Worm (Caenorhabditis elegans) whole organism, L3 larva: ENCODE data around the gene bmy-1.

Source experiments
- R02D3.7 ChIP-seq: fragments of 150-350 bp; optimal IDR thresholded peaks from 2 replicates; lab custom pipeline; 2014; ENCODE audit warnings: missing biosample characterization, missing genetic modification characterization
- ZK546.5 ChIP-seq: sonication (generic microtip); optimal IDR thresholded peaks from 2 replicates; lab custom pipeline; 2017; ENCODE audit warnings: missing biosample characterization, missing genetic modification characterization
- aly-2 ChIP-seq: fragments of 150-350 bp; optimal IDR thresholded peaks from 2 replicates; lab custom pipeline; 2014; ENCODE audit warnings: missing biosample characterization, missing genetic modification characterization
- ama-1 ChIP-seq: fragments of 150-350 bp; optimal IDR thresholded peaks from 2 replicates; lab custom pipeline; 2018
- ceh-28 ChIP-seq: fragments of 150-350 bp; optimal IDR thresholded peaks from 2 replicates; lab custom pipeline; 2014; ENCODE audit warnings: missing biosample characterization, missing genetic modification reagents, missing genetic modification characterization
- ceh-82 ChIP-seq: fragments of 150-350 bp; optimal IDR thresholded peaks from 2 replicates; lab custom pipeline; 2014; ENCODE audit warnings: missing biosample characterization, missing genetic modification characterization
- ceh-9 ChIP-seq: sonication (generic microtip); optimal IDR thresholded peaks from 2 replicates; lab custom pipeline; 2018; ENCODE audit warnings: missing biosample characterization, missing genetic modification characterization
- daf-12 ChIP-seq: fragments of 150-350 bp; optimal IDR thresholded peaks from 2 replicates; lab custom pipeline; 2014; ENCODE audit warnings: missing biosample characterization, missing genetic modification reagents, missing genetic modification characterization
- egl-27 ChIP-seq: sonication (generic microtip); optimal IDR thresholded peaks from 4 replicates; lab custom pipeline; 2017; ENCODE audit warnings: missing biosample characterization, missing genetic modification reagents, missing genetic modification characterization
- egl-5 ChIP-seq: fragments of 150-350 bp; optimal IDR thresholded peaks from 2 replicates; lab custom pipeline; 2017; ENCODE audit warnings: missing biosample characterization, missing genetic modification reagents, missing genetic modification characterization, inconsistent platforms
- elt-1 ChIP-seq: fragments of 150-350 bp; optimal IDR thresholded peaks from 2 replicates; lab custom pipeline; 2014; ENCODE audit warnings: missing biosample characterization, missing genetic modification characterization
- elt-2 ChIP-seq: sonication (generic microtip); optimal IDR thresholded peaks from 2 replicates; lab custom pipeline; 2016; ENCODE audit warnings: missing genetic modification reagents, mild to moderate bottlenecking, missing genetic modification characterization, missing compliant biosample characterization
- elt-3 ChIP-seq, 3 experiments: fragments of 150-350 bp in 1 of 3; sonication (generic microtip) in 2 of 3; optimal IDR thresholded peaks; 2 replicates in 2 of 3; 4 replicates in 1 of 3; lab custom pipeline; 2014 to 2017; ENCODE audit warnings: missing biosample characterization in 3 of 3, missing genetic modification characterization in 3 of 3
- eor-1 ChIP-seq, 2 experiments: fragments of 150-350 bp; optimal IDR thresholded peaks; 2 replicates each; lab custom pipeline; 2014 to 2018; ENCODE audit warnings: missing biosample characterization in 2 of 2, missing genetic modification characterization in 2 of 2
- fkh-10 ChIP-seq: sonication (generic microtip); optimal IDR thresholded peaks from 2 replicates; lab custom pipeline; 2017; ENCODE audit warnings: missing biosample characterization, missing genetic modification reagents, missing genetic modification characterization
- fkh-2 ChIP-seq: fragments of 150-350 bp; optimal IDR thresholded peaks from 2 replicates; lab custom pipeline; 2014; ENCODE audit warnings: missing biosample characterization, missing genetic modification reagents, missing genetic modification characterization
- fos-1 ChIP-seq: fragments of 150-350 bp; optimal IDR thresholded peaks from 2 replicates; lab custom pipeline; 2014; ENCODE audit warnings: missing biosample characterization, missing genetic modification characterization
- hmg-11 ChIP-seq: sonication (generic microtip); optimal IDR thresholded peaks from 2 replicates; lab custom pipeline; 2016; ENCODE audit warnings: missing genetic modification characterization, missing compliant biosample characterization
- jun-1 ChIP-seq: fragments of 150-350 bp; optimal IDR thresholded peaks from 2 replicates; lab custom pipeline; 2014; ENCODE audit warnings: missing biosample characterization, missing genetic modification reagents, missing genetic modification characterization
- lin-15B ChIP-seq: fragments of 150-350 bp; optimal IDR thresholded peaks from 2 replicates; lab custom pipeline; 2014; ENCODE audit warnings: missing biosample characterization, missing genetic modification characterization
- lin-39 ChIP-seq: fragments of 150-350 bp; optimal IDR thresholded peaks from 2 replicates; lab custom pipeline; 2018; ENCODE audit warnings: missing biosample characterization, missing genetic modification reagents, missing genetic modification characterization
- lsy-12 ChIP-seq: sonication (generic microtip); optimal IDR thresholded peaks from 2 replicates; lab custom pipeline; 2016; ENCODE audit warnings: mild to moderate bottlenecking, missing genetic modification characterization, missing compliant biosample characterization
- mdl-1 ChIP-seq: fragments of 150-350 bp; optimal IDR thresholded peaks from 2 replicates; lab custom pipeline; 2014; ENCODE audit warnings: missing biosample characterization, missing genetic modification characterization
- nfya-1 ChIP-seq: sonication (generic microtip); optimal IDR thresholded peaks from 2 replicates; lab custom pipeline; 2017; ENCODE audit warnings: missing genetic modification characterization, mild to moderate bottlenecking, missing compliant biosample characterization, antibody characterized with exemption, moderate library complexity; ENCODE audit not compliant: insufficient read depth
- nhr-11 ChIP-seq: fragments of 150-350 bp; optimal IDR thresholded peaks from 2 replicates; lab custom pipeline; 2014; ENCODE audit warnings: missing biosample characterization, missing genetic modification characterization
- nhr-12 ChIP-seq: fragments of 150-350 bp; optimal IDR thresholded peaks from 2 replicates; lab custom pipeline; 2014; ENCODE audit warnings: missing biosample characterization, missing genetic modification characterization
- nhr-23 ChIP-seq: fragments of 150-350 bp; optimal IDR thresholded peaks from 2 replicates; lab custom pipeline; 2014; ENCODE audit warnings: missing biosample characterization, missing genetic modification reagents, missing genetic modification characterization
- nhr-237 ChIP-seq: fragments of 150-350 bp; optimal IDR thresholded peaks from 2 replicates; lab custom pipeline; 2014; ENCODE audit warnings: missing biosample characterization, missing genetic modification characterization
- nhr-25 ChIP-seq: sonication (generic microtip); optimal IDR thresholded peaks from 2 replicates; lab custom pipeline; 2017; ENCODE audit warnings: missing biosample characterization, missing genetic modification characterization
- nhr-43 ChIP-seq: sonication (generic microtip); optimal IDR thresholded peaks from 2 replicates; lab custom pipeline; 2016; ENCODE audit warnings: mild to moderate bottlenecking, missing genetic modification characterization, missing compliant biosample characterization; ENCODE audit not compliant: poor library complexity, severe bottlenecking
- nhr-67 ChIP-seq: fragments of 150-350 bp; optimal IDR thresholded peaks from 2 replicates; lab custom pipeline; 2014; ENCODE audit warnings: missing biosample characterization, missing genetic modification characterization
- nhr-76 ChIP-seq: fragments of 150-350 bp; sonication (generic microtip); optimal IDR thresholded peaks from 5 replicates; lab custom pipeline; 2014; ENCODE audit warnings: missing biosample characterization, missing genetic modification characterization
- nhr-77 ChIP-seq: fragments of 150-350 bp; optimal IDR thresholded peaks from 2 replicates; lab custom pipeline; 2014; ENCODE audit warnings: missing biosample characterization, missing genetic modification characterization
- pha-4 ChIP-seq: fragments of 150-350 bp; optimal IDR thresholded peaks from 2 replicates; lab custom pipeline; 2014; ENCODE audit warnings: missing biosample characterization, missing genetic modification reagents, missing genetic modification characterization
- pqm-1 ChIP-seq: fragments of 150-350 bp; optimal IDR thresholded peaks from 2 replicates; lab custom pipeline; 2017; ENCODE audit warnings: missing biosample characterization, missing genetic modification characterization, inconsistent platforms
- sea-2 ChIP-seq: fragments of 150-350 bp; sonication (generic microtip); optimal IDR thresholded peaks from 4 replicates; lab custom pipeline; 2014; ENCODE audit warnings: missing biosample characterization, missing genetic modification reagents, missing genetic modification characterization
- skn-1 ChIP-seq: fragments of 150-350 bp; optimal IDR thresholded peaks from 2 replicates; lab custom pipeline; 2014; ENCODE audit warnings: missing biosample characterization, missing genetic modification characterization
- snpc-4 ChIP-seq: fragments of 150-350 bp; optimal IDR thresholded peaks from 2 replicates; lab custom pipeline; 2014; ENCODE audit warnings: missing biosample characterization, missing genetic modification characterization
- tbx-2 ChIP-seq: sonication (generic microtip); optimal IDR thresholded peaks from 2 replicates; lab custom pipeline; 2016; ENCODE audit warnings: mild to moderate bottlenecking, missing genetic modification characterization, missing compliant biosample characterization
- unc-39 ChIP-seq: sonication (generic microtip); optimal IDR thresholded peaks from 4 replicates; lab custom pipeline; 2017; ENCODE audit warnings: missing biosample characterization, missing genetic modification characterization
- unc-62 ChIP-seq: fragments of 150-350 bp; sonication (generic microtip); optimal IDR thresholded peaks from 4 replicates; lab custom pipeline; 2014; ENCODE audit warnings: missing biosample characterization, missing genetic modification reagents, missing genetic modification characterization
- zag-1 ChIP-seq: fragments of 150-350 bp; optimal IDR thresholded peaks from 2 replicates; lab custom pipeline; 2014; ENCODE audit warnings: missing biosample characterization, missing genetic modification characterization
- ztf-11 ChIP-seq: fragments of 150-350 bp; optimal IDR thresholded peaks from 2 replicates; lab custom pipeline; 2014; ENCODE audit warnings: missing biosample characterization, missing genetic modification characterization
- ztf-4 ChIP-seq: fragments of 150-350 bp; optimal IDR thresholded peaks from 2 replicates; lab custom pipeline; 2014; ENCODE audit warnings: missing biosample characterization, missing genetic modification characterization

Gene bmy-1

DNA sequence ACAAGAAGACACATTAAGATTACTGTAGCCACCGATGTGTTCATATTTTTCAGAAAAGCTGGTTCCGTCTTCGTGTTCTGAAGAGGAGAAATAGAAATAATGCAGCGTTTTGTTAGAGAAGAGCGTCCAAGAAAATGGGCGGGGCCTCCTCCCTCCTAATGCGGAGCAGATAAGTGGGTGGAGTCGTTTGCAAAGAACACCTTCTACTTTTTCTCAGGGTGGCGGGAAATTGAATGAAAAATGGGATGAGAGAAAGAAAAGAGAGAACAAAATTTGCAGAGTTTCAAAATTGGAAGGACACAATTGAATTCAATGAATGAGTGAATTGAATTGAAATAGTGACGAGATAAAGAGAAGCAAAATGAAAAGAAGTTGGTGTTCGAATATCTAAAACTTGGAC is 7.2 kb downstream of the bmy-1 start, which contains the start of gene F09E5.16:
TSS of gene F09E5.16 (minus strand) at position 101 of the 400 bp plus-strand sequence.
- TF ChIP-seq egl-27 (tag; lab: Kevin White, UChicago) (no peak), nhr-25 (tag; lab: Kevin White, UChicago) (no peak), elt-1 (tag; lab: Kevin White, UChicago) (no peak), elt-2 (tag; lab: Kevin White, UChicago) (no peak), elt-3 (tag; optimal IDR thresholded peaks at IDR 0.05; lab: Kevin White, UChicago) (no peak), egl-5 (tag; lab: Kevin White, UChicago) (no peak), ceh-28 (tag; lab: Kevin White, UChicago) (no peak), tbx-2 (tag; lab: Kevin White, UChicago) (no peak), ztf-4 (tag; lab: Kevin White, UChicago) (no peak), pha-4 (tag; lab: Kevin White, UChicago) (no peak), daf-12 (tag; lab: Kevin White, UChicago) (no peak), lsy-12 (tag; lab: Kevin White, UChicago) (no peak)

- TF ChIP-seq nhr-11 (tag; lab: Kevin White, UChicago) = no peak
- TF ChIP-seq egl-5 (tag; lab: Kevin White, UChicago) = no peak
- TF ChIP-seq sea-2 (GFP tag; lab: Kevin White, UChicago) = no peak
- no peak for TF ChIP-seq nhr-67 (tag; lab: Kevin White, UChicago)
- no peak for TF ChIP-seq lsy-12 (tag; lab: Kevin White, UChicago)
- TF ChIP-seq eor-1 (tag; optimal IDR thresholded peaks at IDR 0.05; lab: Kevin White, UChicago) = no peak
- TF ChIP-seq ZK546.5 (tag; lab: Kevin White, UChicago) = no peak
- no peak for TF ChIP-seq elt-2 (tag; lab: Kevin White, UChicago)
- TF ChIP-seq ceh-82 (tag; lab: Kevin White, UChicago) = no peak
- TF ChIP-seq fkh-2 = no peak
- TF ChIP-seq mdl-1 (tag; lab: Kevin White, UChicago) = no peak
- TF ChIP-seq ztf-11 (tag; lab: Kevin White, UChicago) = no peak
- no peak for TF ChIP-seq tbx-2 (tag; lab: Kevin White, UChicago)
Observed at ce11 chrII:5370641-5371040, 12.1 kb downstream of the bmy-1 start, which contains the start of gene F09E5.12. F09E5.12 (minus strand) TSS chrII:5370741.

- TF ChIP-seq nhr-76 (tag; lab: Kevin White, UChicago) (no peak), pqm-1 (tag; lab: Kevin White, UChicago) (peak; percentile 71), hmg-11 (tag; lab: Kevin White, UChicago) (peak; percentile 84), nhr-25 (tag; lab: Kevin White, UChicago) (peak; percentile 95), egl-5 (tag; lab: Kevin White, UChicago) (peak; percentile 23), jun-1 (tag; lab: Kevin White, UChicago) (peak; percentile 71), unc-62 (GFP tag; lab: Kevin White, UChicago) (peak; percentile 13), mdl-1 (tag; lab: Kevin White, UChicago) (no peak), ama-1 (lab: Kevin White, UChicago) (peak; percentile 77), aly-2 (tag; lab: Kevin White, UChicago) (no peak), tbx-2 (tag; lab: Kevin White, UChicago) (peak; percentile 73), lin-39 (tag; lab: Kevin White, UChicago) (peak; percentile 59), ztf-4 (tag; lab: Kevin White, UChicago) (peak; percentile 77), unc-39 (tag; lab: Kevin White, UChicago) (no peak), nhr-23 (tag; lab: Kevin White, UChicago) (peak; percentile 97), fos-1 (tag; lab: Kevin White, UChicago) (no peak), sea-2 (GFP tag; lab: Kevin White, UChicago) (no peak), fkh-10 (peak; percentile 74), lin-15B (peak; percentile 88), elt-3 (tag; optimal IDR thresholded peaks at IDR 0.05; lab: Kevin White, UChicago) (no peak), nhr-77 (peak; percentile 4), elt-1 (tag; lab: Kevin White, UChicago) (peak; percentile 42), snpc-4 (tag; lab: Kevin White, UChicago) (peak; percentile 88), nhr-11 (tag; lab: Kevin White, UChicago) (peak; percentile 81), egl-27 (tag; lab: Kevin White, UChicago) (no peak), ztf-11 (tag; lab: Kevin White, UChicago) (no peak), elt-2 (tag; lab: Kevin White, UChicago) (peak; percentile 92), skn-1 (tag; lab: Kevin White, UChicago) (peak; percentile 23), nhr-237 (tag; lab: Kevin White, UChicago) (no peak), ceh-9 (tag; lab: Kevin White, UChicago) (no peak), zag-1 (tag; lab: Kevin White, UChicago) (peak; percentile 31), ZK546.5 (tag; lab: Kevin White, UChicago) (no peak), daf-12 (tag; lab: Kevin White, UChicago) (no peak), lsy-12 (tag; lab: Kevin White, UChicago) (peak; percentile 84), ceh-82 (tag; lab: Kevin White, UChicago) (peak; percentile 36), nhr-43 (tag; lab: Kevin White, UChicago) (peak; percentile 89), R02D3.7 (tag; lab: Kevin White, UChicago) (peak; percentile 75), nhr-12 (no peak), nfya-1 (tag; lab: Kevin White, UChicago) (peak; percentile 88), eor-1 (tag; optimal IDR thresholded peaks at IDR 0.05; lab: Kevin White, UChicago) (no peak)
Observed at ce11 chrII:5373275-5374047, 15.0 kb downstream of the bmy-1 start, which contains the start of the genes agt-2 and F09E5.3. agt-2 (minus strand) TSS chrII:5373827. F09E5.3 (plus strand) TSS chrII:5373997.
